Fruit fly (Drosophila melanogaster) whole organism, embryonic: ENCODE measurements around the gene Csk.
A peak's percentile ranks its signal among the peaks of the same experiment; 100 is the strongest.

ENCODE experiments used
- Aef1 ChIP-seq: fragments of 200-800 bp; sonication (Bioruptor generic); IDR thresholded peaks from 3 replicates; pipeline ENCODE4 v1.3.6; 2022; ENCODE audit warnings: missing biosample characterization, missing genetic modification characterization
- BEAF-32 ChIP-seq: fragments of 200-800 bp; sonication (Bioruptor generic); optimal IDR thresholded peaks from 3 replicates; lab custom pipeline; 2017; ENCODE audit warnings: missing biosample characterization, missing genetic modification characterization, mild to moderate bottlenecking, moderate library complexity, missing genetic modification reagents
- CG13123 ChIP-seq: fragments of 200-800 bp; sonication (Bioruptor generic); optimal IDR thresholded peaks from 2 replicates; lab custom pipeline; 2016; ENCODE audit warnings: missing biosample characterization, missing genetic modification characterization
- CG1602 ChIP-seq: fragments of 200-800 bp; sonication (Bioruptor generic); optimal IDR thresholded peaks from 3 replicates; lab custom pipeline; 2016; ENCODE audit warnings: missing biosample characterization, missing genetic modification characterization
- CG17612 ChIP-seq: fragments of 200-800 bp; sonication (Bioruptor generic); IDR thresholded peaks from 2 replicates; pipeline ENCODE4 v1.3.6; 2022; ENCODE audit warnings: missing biosample characterization, missing genetic modification characterization
- CG2202 ChIP-seq: fragments of 200-800 bp; sonication (Bioruptor generic); optimal IDR thresholded peaks from 2 replicates; lab custom pipeline; 2018; ENCODE audit warnings: missing biosample characterization, mild to moderate bottlenecking, missing genetic modification characterization
- CG32532 ChIP-seq: fragments of 200-800 bp; sonication (Bioruptor generic); IDR thresholded peaks from 2 replicates; pipeline ENCODE4 v1.3.6; 2022; ENCODE audit warnings: missing biosample characterization, missing genetic modification characterization
- CG32767 ChIP-seq: fragments of 200-800 bp; sonication (Bioruptor generic); IDR thresholded peaks from 2 replicates; pipeline ENCODE4 v1.3.6; 2022; ENCODE audit warnings: missing biosample characterization, missing genetic modification characterization
- CG3281 ChIP-seq: fragments of 200-800 bp; sonication (Bioruptor generic); optimal IDR thresholded peaks from 3 replicates; lab custom pipeline; 2017; ENCODE audit warnings: missing biosample characterization, mild to moderate bottlenecking, missing genetic modification characterization
- CG3407 ChIP-seq: fragments of 200-800 bp; sonication (Bioruptor generic); optimal IDR thresholded peaks from 2 replicates; lab custom pipeline; 2018; ENCODE audit warnings: missing biosample characterization, mild to moderate bottlenecking, missing genetic modification characterization
- CG3838 ChIP-seq: fragments of 200-800 bp; sonication (Bioruptor generic); optimal IDR thresholded peaks from 3 replicates; lab custom pipeline; 2016; ENCODE audit warnings: missing biosample characterization, missing genetic modification characterization
- CG4404 ChIP-seq: fragments of 200-800 bp; sonication (Bioruptor generic); IDR thresholded peaks from 2 replicates; pipeline ENCODE4 v1.3.6; 2022; ENCODE audit warnings: missing biosample characterization, missing genetic modification characterization
- CG8359 ChIP-seq: fragments of 200-800 bp; sonication (Bioruptor generic); optimal IDR thresholded peaks from 2 replicates; lab custom pipeline; 2017; ENCODE audit warnings: missing biosample characterization, mild to moderate bottlenecking, missing genetic modification characterization, borderline replicate concordance
- CTCF ChIP-seq: fragments of 200-800 bp; sonication (Bioruptor generic); optimal IDR thresholded peaks from 2 replicates; lab custom pipeline; 2017; ENCODE audit warnings: missing biosample characterization, mild to moderate bottlenecking, missing genetic modification characterization, moderate library complexity
- CkIIα-i1 ChIP-seq: fragments of 200-800 bp; sonication (Bioruptor generic); IDR thresholded peaks from 2 replicates; pipeline ENCODE4 v1.3.6; 2022; ENCODE audit warnings: missing biosample characterization, missing genetic modification characterization
- D19A ChIP-seq: fragments of 200-800 bp; optimal IDR thresholded peaks from 3 replicates; lab custom pipeline; 2019; ENCODE audit warnings: missing biosample characterization, mild to moderate bottlenecking, missing genetic modification characterization, moderate library complexity
- Dbx ChIP-seq: fragments of 200-800 bp; sonication (Bioruptor generic); IDR thresholded peaks from 3 replicates; pipeline ENCODE4 v1.3.6; 2022; ENCODE audit warnings: missing biosample characterization, missing genetic modification characterization
- Dp ChIP-seq: fragments of 200-800 bp; sonication (Bioruptor generic); optimal IDR thresholded peaks from 2 replicates; lab custom pipeline; 2018; ENCODE audit warnings: missing biosample characterization, mild to moderate bottlenecking, missing genetic modification characterization, moderate library complexity
- ERR ChIP-seq: fragments of 200-800 bp; sonication (Bioruptor generic); optimal IDR thresholded peaks from 2 replicates; lab custom pipeline; 2016; ENCODE audit warnings: missing biosample characterization, missing genetic modification characterization
- Fer1 ChIP-seq: fragments of 200-800 bp; sonication (Bioruptor generic); optimal IDR thresholded peaks from 2 replicates; lab custom pipeline; 2017; ENCODE audit warnings: missing biosample characterization, mild to moderate bottlenecking, missing genetic modification characterization
- Gsc ChIP-seq: fragments of 200-800 bp; sonication (Bioruptor generic); IDR thresholded peaks from 2 replicates; pipeline ENCODE4 v1.3.6; 2022; ENCODE audit warnings: missing biosample characterization, missing genetic modification characterization
- HLH3B ChIP-seq: fragments of 200-800 bp; sonication (Bioruptor generic); IDR thresholded peaks from 2 replicates; pipeline ENCODE4 v1.3.6; 2022; ENCODE audit warnings: missing biosample characterization, missing genetic modification characterization
- Hr3 ChIP-seq: fragments of 200-800 bp; sonication (Bioruptor generic); optimal IDR thresholded peaks from 3 replicates; lab custom pipeline; 2016; ENCODE audit warnings: missing biosample characterization, missing genetic modification characterization
- Lpt ChIP-seq: fragments of >200 bp; optimal IDR thresholded peaks from 2 replicates; lab custom pipeline; 2018; ENCODE audit warnings: missing biosample characterization, missing genetic modification characterization
- Mes4 ChIP-seq: fragments of 200-800 bp; sonication (Bioruptor generic); optimal IDR thresholded peaks from 2 replicates; lab custom pipeline; 2016; ENCODE audit warnings: missing biosample characterization, missing genetic modification characterization
- Mrtf ChIP-seq: fragments of 200-800 bp; sonication (Bioruptor generic); IDR thresholded peaks from 3 replicates; pipeline ENCODE4 v1.3.6; 2022; ENCODE audit warnings: missing biosample characterization, missing genetic modification characterization
- Myb ChIP-seq: fragments of 200-800 bp; sonication (Bioruptor generic); optimal IDR thresholded peaks from 2 replicates; lab custom pipeline; 2016; ENCODE audit warnings: missing biosample characterization, missing genetic modification characterization
- NK7.1 ChIP-seq: fragments of 200-800 bp; sonication (Bioruptor generic); optimal IDR thresholded peaks from 3 replicates; lab custom pipeline; 2016; ENCODE audit warnings: missing biosample characterization, missing genetic modification characterization
- Neu2 ChIP-seq: fragments of 200-800 bp; sonication (Bioruptor generic); optimal IDR thresholded peaks from 3 replicates; lab custom pipeline; 2016; ENCODE audit warnings: missing biosample characterization, missing genetic modification characterization, borderline replicate concordance
- Nf-YA ChIP-seq: fragments of 200-800 bp; sonication (Bioruptor generic); IDR thresholded peaks from 2 replicates; pipeline ENCODE4 v1.3.6; 2022; ENCODE audit warnings: missing biosample characterization, missing genetic modification characterization
- NfI ChIP-seq: fragments of 200-800 bp; sonication (Bioruptor generic); optimal IDR thresholded peaks from 3 replicates; lab custom pipeline; 2018; ENCODE audit warnings: missing biosample characterization, mild to moderate bottlenecking, missing genetic modification characterization, moderate library complexity
- Usf ChIP-seq: fragments of 200-800 bp; sonication (Bioruptor generic); optimal IDR thresholded peaks from 2 replicates; lab custom pipeline; 2017; ENCODE audit warnings: missing genotype, missing biosample characterization, missing genetic modification characterization
- bab2 ChIP-seq: fragments of 200-800 bp; sonication (Bioruptor generic); optimal IDR thresholded peaks from 2 replicates; lab custom pipeline; 2016; ENCODE audit warnings: missing biosample characterization, missing genetic modification characterization
- bsh ChIP-seq, 2 experiments: fragments of 200-800 bp; sonication (Bioruptor generic); optimal IDR thresholded peaks; 2 replicates each; lab custom pipeline; 2017 to 2018; ENCODE audit warnings: mild to moderate bottlenecking in 2 of 2, missing biosample characterization in 2 of 2, missing genetic modification characterization in 2 of 2, moderate library complexity in 1 of 2
- crol ChIP-seq: fragments of 200-800 bp; sonication (Bioruptor generic); IDR thresholded peaks from 2 replicates; pipeline ENCODE4 v1.3.6; 2022; ENCODE audit warnings: missing biosample characterization, missing genetic modification characterization
- crp ChIP-seq, 2 experiments: fragments of 200-800 bp; sonication (Bioruptor generic); optimal IDR thresholded peaks; 2 replicates in 1 of 2; 3 replicates in 1 of 2; lab custom pipeline; 2017; ENCODE audit warnings: missing biosample characterization in 2 of 2, missing genetic modification characterization in 2 of 2, mild to moderate bottlenecking in 1 of 2, moderate library complexity in 1 of 2
- fru ChIP-seq: fragments of >200 bp; optimal IDR thresholded peaks from 2 replicates; lab custom pipeline; 2017
- lov ChIP-seq, 2 experiments: fragments of 200-800 bp in 1 of 2; fragments of >200 bp in 1 of 2; sonication (Bioruptor generic) in 1 of 2; IDR thresholded peaks in 1 of 2; optimal IDR thresholded peaks in 1 of 2; 2 replicates in 1 of 2; 3 replicates in 1 of 2; pipeline versions ENCODE4 v1.3.6 to Lab custom; 2017 to 2022; ENCODE audit warnings: missing biosample characterization in 1 of 2, missing genetic modification characterization in 1 of 2
- nau ChIP-seq: fragments of 200-800 bp; sonication (Bioruptor generic); optimal IDR thresholded peaks from 3 replicates; lab custom pipeline; 2017; ENCODE audit warnings: missing biosample characterization, mild to moderate bottlenecking, missing genetic modification characterization, missing genetic modification reagents
- nerfin-2 ChIP-seq: fragments of 200-800 bp; sonication (Bioruptor generic); IDR thresholded peaks from 2 replicates; pipeline ENCODE4 v1.3.6; 2022; ENCODE audit warnings: missing biosample characterization, missing genetic modification characterization; ENCODE audit not compliant: partially characterized antibody
- pita ChIP-seq: fragments of 200-800 bp; sonication (Bioruptor generic); optimal IDR thresholded peaks from 2 replicates; lab custom pipeline; 2017; ENCODE audit warnings: missing biosample characterization, mild to moderate bottlenecking, missing genetic modification characterization
- pnt ChIP-seq: fragments of 200-800 bp; sonication (Bioruptor generic); optimal IDR thresholded peaks from 3 replicates; lab custom pipeline; 2016; ENCODE audit warnings: missing biosample characterization, missing genetic modification characterization
- pzg ChIP-seq: fragments of 200-800 bp; sonication (Bioruptor generic); optimal IDR thresholded peaks from 3 replicates; lab custom pipeline; 2018; ENCODE audit warnings: missing biosample characterization, mild to moderate bottlenecking, missing genetic modification characterization, moderate library complexity
- schlank ChIP-seq: fragments of 200-800 bp; sonication (Bioruptor generic); optimal IDR thresholded peaks from 2 replicates; lab custom pipeline; 2018; ENCODE audit warnings: missing biosample characterization, mild to moderate bottlenecking, missing genetic modification characterization
- scrt ChIP-seq: fragments of 200-800 bp; sonication (Bioruptor generic); optimal IDR thresholded peaks from 2 replicates; lab custom pipeline; 2018; ENCODE audit warnings: missing biosample characterization, mild to moderate bottlenecking, missing genetic modification characterization, moderate library complexity
- sqz ChIP-seq: fragments of 200-800 bp; sonication (Bioruptor generic); optimal IDR thresholded peaks from 3 replicates; lab custom pipeline; 2018; ENCODE audit warnings: missing biosample characterization, mild to moderate bottlenecking, missing genetic modification characterization
- tap ChIP-seq: fragments of 200-800 bp; optimal IDR thresholded peaks from 3 replicates; lab custom pipeline; 2019; ENCODE audit warnings: missing biosample characterization, mild to moderate bottlenecking, missing genetic modification characterization, moderate library complexity
- tio ChIP-seq: fragments of 200-800 bp; sonication (Bioruptor generic); optimal IDR thresholded peaks from 2 replicates; lab custom pipeline; 2017; ENCODE audit warnings: missing biosample characterization, missing genetic modification characterization, inconsistent platforms
- wdn ChIP-seq: fragments of 200-800 bp; sonication (Bioruptor generic); IDR thresholded peaks from 2 replicates; pipeline ENCODE4 v1.3.6; 2022; ENCODE audit warnings: missing biosample characterization, missing genetic modification characterization
- zen ChIP-seq: fragments of 200-800 bp; sonication (Bioruptor generic); optimal IDR thresholded peaks from 3 replicates; lab custom pipeline; 2018; ENCODE audit warnings: missing biosample characterization, mild to moderate bottlenecking, missing genetic modification characterization, moderate library complexity
- zf30C ChIP-seq: fragments of 200-800 bp; sonication (Bioruptor generic); optimal IDR thresholded peaks from 3 replicates; lab custom pipeline; 2018; ENCODE audit warnings: missing biosample characterization, mild to moderate bottlenecking, missing genetic modification characterization

The Csk gene

dm6 chr3R:11655873-11656374 lies 5.4 kb upstream of the Csk start, which contains the start of gene CG42327 (continued):
- TF ChIP-seq BEAF-32 (no peak), CG8359 (GFP tag; lab: Kevin White, UChicago) (peak; percentile 85), CG3407 (GFP tag; lab: Kevin White, UChicago) (peak; percentile 95), nerfin-2 (GFP tag; lab: Robert Waterston, UW) (peak; percentile 66), CG32767 (GFP tag; lab: Robert Waterston, UW) (peak; percentile 94), wdn (peak; percentile 91), CG3838 (GFP tag; lab: Kevin White, UChicago) (peak; percentile 48), schlank (tag; lab: Kevin White, UChicago) (peak; percentile 8), CTCF (GFP tag; lab: Kevin White, UChicago) (peak; percentile 57), sqz (GFP tag; lab: Kevin White, UChicago) (peak; percentile 86), CG1602 (GFP tag; lab: Kevin White, UChicago) (peak; percentile 92), NK7.1 (GFP tag; lab: Kevin White, UChicago) (peak; percentile 64), CG3281 (peak; percentile 88), Dbx (GFP tag; lab: Robert Waterston, UW) (peak; percentile 86), tio (peak; percentile 92), fru (no peak), zen (tag; lab: Kevin White, UChicago) (peak; percentile 87), pita (no peak), CG32532 (GFP tag; lab: Robert Waterston, UW) (peak; percentile 93), pzg (GFP tag; lab: Kevin White, UChicago) (no peak), ERR (GFP tag; lab: Kevin White, UChicago) (peak; percentile 63), Nf-YA (GFP tag; lab: Robert Waterston, UW) (peak; percentile 96), nau (GFP tag; lab: Kevin White, UChicago) (peak; percentile 91), Hr3 (peak; percentile 92), D19A (peak; percentile 93), Gsc (peak; percentile 67), scrt (peak; percentile 86), NfI (GFP tag; lab: Kevin White, UChicago) (peak; percentile 92), Aef1 (GFP tag; lab: Robert Waterston, UW) (peak; percentile 84), crp (GFP tag; optimal IDR thresholded peaks at IDR 0.05; lab: Kevin White, UChicago) (peak in 1 of 2 experiments; percentile 59), Mes4 (GFP tag; lab: Kevin White, UChicago) (peak; percentile 81), crol (peak; percentile 77), CG4404 (GFP tag; lab: Robert Waterston, UW) (peak; percentile 88), Myb (GFP tag; lab: Kevin White, UChicago) (peak; percentile 45), bab2 (GFP tag; lab: Kevin White, UChicago) (peak; percentile 80), CkIIα-i1 (peak; percentile 26; the same call in 1 of the 2 replicates), Usf (GFP tag; lab: Kevin White, UChicago) (peak; percentile 61), bsh (GFP tag; optimal IDR thresholded peaks at IDR 0.05; lab: Kevin White, UChicago) (peak; percentile 91 to 98), pnt (GFP tag; lab: Kevin White, UChicago) (peak; percentile 77), CG17612 (GFP tag; lab: Robert Waterston, UW) (peak; percentile 78), zf30C (GFP tag; lab: Kevin White, UChicago) (peak; percentile 22), CG13123 (GFP tag; lab: Kevin White, UChicago) (peak; percentile 90), Dp (GFP tag; lab: Kevin White, UChicago) (peak; percentile 2), Lpt (GFP tag; lab: Kevin White, UChicago) (no peak), HLH3B (GFP tag; lab: Robert Waterston, UW) (peak; percentile 96), Neu2 (GFP tag; lab: Kevin White, UChicago) (no peak), CG2202 (tag; lab: Kevin White, UChicago) (peak; percentile 93), Mrtf (GFP tag; lab: Robert Waterston, UW) (peak; percentile 86), Fer1 (peak; percentile 94), lov (optimal IDR thresholded peaks at IDR 0.05; lab: Kevin White, UChicago) (no peak), lov (GFP tag; IDR thresholded peaks at IDR 0.05; lab: Robert Waterston, UW) (peak; percentile 96), tap (tag; lab: Kevin White, UChicago) (peak; percentile 93)
